Worm (Caenorhabditis elegans) whole organism, early embryonic: ENCODE results near the gene cdl-1.

Source experiments
- B0310.2 ChIP-seq: sonication (generic microtip); optimal IDR thresholded peaks from 2 replicates; lab custom pipeline; 2016; ENCODE audit warnings: mild to moderate bottlenecking, missing genetic modification characterization, missing compliant biosample characterization
- F13C5.2 ChIP-seq: sonication (generic microtip); optimal IDR thresholded peaks from 2 replicates; lab custom pipeline; 2017; ENCODE audit warnings: mild to moderate bottlenecking, missing genetic modification characterization, inconsistent platforms, missing compliant biosample characterization
- aly-1 ChIP-seq: sonication (generic microtip); optimal IDR thresholded peaks from 2 replicates; lab custom pipeline; 2016; ENCODE audit warnings: missing genetic modification characterization, missing compliant biosample characterization
- ama-1 ChIP-seq: fragments of 150-350 bp; optimal IDR thresholded peaks from 2 replicates; lab custom pipeline; 2014
- ceh-13 ChIP-seq: fragments of 200-800 bp; sonication (Bioruptor generic); optimal IDR thresholded peaks from 2 replicates; lab custom pipeline; 2018; ENCODE audit warnings: mild to moderate bottlenecking, missing genetic modification characterization, missing compliant biosample characterization
- ceh-36 ChIP-seq: sonication (generic microtip); optimal IDR thresholded peaks from 2 replicates; lab custom pipeline; 2016; ENCODE audit warnings: missing genetic modification characterization, inconsistent platforms, missing compliant biosample characterization
- ets-7 ChIP-seq: sonication (generic microtip); optimal IDR thresholded peaks from 2 replicates; lab custom pipeline; 2016; ENCODE audit warnings: missing genotype, missing genetic modification characterization, missing compliant biosample characterization
- flt-1 ChIP-seq: fragments of 200-800 bp; sonication (Bioruptor generic); IDR thresholded peaks from 2 replicates; pipeline ENCODE4 v1.3.6; 2022; ENCODE audit warnings: missing genetic modification characterization, missing compliant biosample characterization
- hmbx-1 ChIP-seq: sonication (generic microtip); optimal IDR thresholded peaks from 2 replicates; lab custom pipeline; 2016; ENCODE audit warnings: mild to moderate bottlenecking, missing genetic modification characterization, missing compliant biosample characterization
- hmg-4 ChIP-seq: fragments of 200-800 bp; sonication (Bioruptor generic); optimal IDR thresholded peaks from 2 replicates; lab custom pipeline; 2018; ENCODE audit warnings: mild to moderate bottlenecking, missing genetic modification characterization, missing compliant biosample characterization
- hnd-1 ChIP-seq: sonication (generic microtip); optimal IDR thresholded peaks from 2 replicates; lab custom pipeline; 2016; ENCODE audit warnings: missing genetic modification characterization, missing compliant biosample characterization
- pes-1 ChIP-seq: fragments of 200-800 bp; sonication (Bioruptor generic); IDR thresholded peaks from 2 replicates; pipeline ENCODE4 v1.3.6; 2022; ENCODE audit warnings: missing genetic modification reagents, missing genetic modification characterization, missing compliant biosample characterization
- scrt-1 ChIP-seq: fragments of 200-800 bp; sonication (Bioruptor generic); IDR thresholded peaks from 2 replicates; pipeline ENCODE4 v1.3.6; 2022; ENCODE audit warnings: missing genetic modification characterization, missing compliant biosample characterization
- sea-1 ChIP-seq: fragments of 200-800 bp; sonication (Bioruptor generic); conservative IDR thresholded peaks from 2 replicates; pipeline ENCODE4 v1.3.6; 2022; ENCODE audit warnings: missing genetic modification characterization, missing compliant biosample characterization
- tbx-11 ChIP-seq: fragments of 200-800 bp; sonication (Bioruptor generic); IDR thresholded peaks from 2 replicates; pipeline ENCODE4 v1.3.6; 2022; ENCODE audit warnings: missing genetic modification characterization, missing compliant biosample characterization
- tbx-37 ChIP-seq: fragments of 200-800 bp; sonication (Bioruptor generic); conservative IDR thresholded peaks from 2 replicates; pipeline ENCODE4 v1.3.6; 2022; ENCODE audit warnings: missing genetic modification reagents, missing genetic modification characterization, missing compliant biosample characterization
- tra-4 ChIP-seq: sonication (generic microtip); optimal IDR thresholded peaks from 2 replicates; lab custom pipeline; 2017; ENCODE audit warnings: missing genetic modification characterization, missing compliant biosample characterization

Gene cdl-1

ce11 chrII:10761653-10762052 is 23.6 kb upstream of the cdl-1 start:
- no peak for TF ChIP-seq scrt-1
- no peak for TF ChIP-seq sea-1 (GFP tag; lab: Robert Waterston, UW)
- TF ChIP-seq hmbx-1 (tag; lab: Kevin White, UChicago) = no peak
- no peak for TF ChIP-seq F13C5.2 (tag; lab: Kevin White, UChicago)
- TF ChIP-seq flt-1 = no peak
- no peak for TF ChIP-seq hmg-4 (GFP tag; lab: Kevin White, UChicago)
- no peak for TF ChIP-seq tbx-11 (GFP tag; lab: Robert Waterston, UW)
- no peak for TF ChIP-seq tbx-37
- TF ChIP-seq B0310.2 = no peak
- TF ChIP-seq ama-1 (lab: Kevin White, UChicago) = no peak
- no peak for TF ChIP-seq ceh-36 (tag; lab: Kevin White, UChicago)
- no peak for TF ChIP-seq tra-4 (tag; lab: Kevin White, UChicago)

- TF ChIP-seq tbx-11 (GFP tag; lab: Robert Waterston, UW) (no peak), hnd-1 (no peak), flt-1 (no peak), sea-1 (GFP tag; lab: Robert Waterston, UW) (no peak), B0310.2 (no peak), hmbx-1 (tag; lab: Kevin White, UChicago) (no peak), scrt-1 (no peak), tbx-37 (no peak), ama-1 (lab: Kevin White, UChicago) (no peak), F13C5.2 (tag; lab: Kevin White, UChicago) (no peak), ceh-36 (tag; lab: Kevin White, UChicago) (no peak), ets-7 (tag; lab: Kevin White, UChicago) (no peak), hmg-4 (GFP tag; lab: Kevin White, UChicago) (no peak), pes-1 (GFP tag; lab: Robert Waterston, UW) (no peak), aly-1 (tag; lab: Kevin White, UChicago) (no peak)
These were observed 20.0 kb upstream of the cdl-1 start for ce11 chrII:10765238-10765637.

DNA sequence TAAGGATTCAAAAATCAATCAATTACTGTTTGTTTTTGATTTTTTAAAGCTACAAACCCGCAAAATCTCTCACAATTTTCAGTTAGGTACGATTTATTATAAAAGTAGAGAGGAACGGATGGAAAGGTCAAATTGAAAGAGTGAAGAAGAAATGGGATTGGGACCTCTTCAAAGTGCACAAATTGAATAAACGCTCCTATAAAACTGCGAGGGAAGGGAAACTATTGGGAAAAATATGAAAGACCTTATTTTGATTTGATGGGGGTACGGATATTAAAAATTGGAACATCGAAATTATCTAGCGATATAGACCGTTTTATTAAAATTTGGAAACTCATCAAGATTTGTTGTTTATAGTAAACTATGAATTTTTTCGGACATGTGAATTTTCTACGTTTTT is 18.5 kb upstream of the cdl-1 start:
- TF ChIP-seq ceh-36 (tag; lab: Kevin White, UChicago) (no peak), tbx-11 (GFP tag; lab: Robert Waterston, UW) (no peak), scrt-1 (no peak), sea-1 (GFP tag; lab: Robert Waterston, UW) (no peak), ets-7 (tag; lab: Kevin White, UChicago) (no peak), flt-1 (no peak), tbx-37 (no peak), B0310.2 (no peak), ama-1 (lab: Kevin White, UChicago) (no peak), hmbx-1 (tag; lab: Kevin White, UChicago) (no peak), pes-1 (GFP tag; lab: Robert Waterston, UW) (no peak), F13C5.2 (tag; lab: Kevin White, UChicago) (no peak), ceh-13 (GFP tag; lab: Kevin White, UChicago) (no peak), hnd-1 (no peak), tra-4 (tag; lab: Kevin White, UChicago) (no peak), aly-1 (tag; lab: Kevin White, UChicago) (no peak)

DNA sequence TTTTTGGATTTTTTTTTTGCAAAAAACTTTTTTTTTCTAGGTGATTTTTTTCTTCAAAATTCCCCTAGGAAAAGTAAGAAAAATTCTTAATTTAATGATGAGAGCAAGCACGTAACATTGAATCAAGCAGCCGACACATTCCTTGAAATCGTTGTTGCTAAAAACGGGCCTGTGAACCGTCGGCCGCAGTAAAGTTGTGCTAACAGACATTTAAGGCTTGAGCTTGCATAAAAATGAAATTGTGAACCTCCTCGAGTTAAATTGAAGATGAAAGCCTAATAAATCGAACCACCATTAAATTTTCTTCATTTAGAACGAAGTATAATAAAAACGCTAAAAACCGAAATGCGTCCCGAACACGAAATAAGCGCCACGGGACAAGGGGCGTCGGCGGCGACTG is 17.3 kb upstream of the cdl-1 start:
- no peak for TF ChIP-seq scrt-1
- no peak for TF ChIP-seq B0310.2
- TF ChIP-seq ceh-36 (tag; lab: Kevin White, UChicago) = no peak
- no peak for TF ChIP-seq hmbx-1 (tag; lab: Kevin White, UChicago)
- TF ChIP-seq tra-4 (tag; lab: Kevin White, UChicago) = no peak

DNA sequence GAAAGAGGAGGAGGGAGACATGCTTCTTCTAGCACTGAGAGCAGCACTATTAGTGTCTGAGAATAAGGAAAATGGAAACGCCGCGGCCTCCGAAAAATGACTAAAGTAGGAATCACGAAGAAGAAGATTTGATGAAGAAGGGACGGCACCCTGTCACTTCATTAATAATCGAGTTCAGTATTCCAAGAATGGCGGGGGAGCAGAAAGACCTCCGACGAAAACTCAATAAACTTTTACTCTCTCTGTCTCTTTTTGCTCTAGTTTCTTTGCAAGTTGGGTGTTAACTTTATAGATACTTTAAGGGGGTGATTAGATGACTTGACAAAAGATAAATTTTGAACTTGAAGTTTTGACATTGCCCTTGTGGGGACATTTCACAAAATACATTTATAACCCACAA is 16.0 kb upstream of the cdl-1 start:
- TF ChIP-seq tra-4 (tag; lab: Kevin White, UChicago) = no peak

- TF ChIP-seq tbx-37 (no peak), hmg-4 (GFP tag; lab: Kevin White, UChicago) (no peak), ceh-36 (tag; lab: Kevin White, UChicago) (no peak), ceh-13 (GFP tag; lab: Kevin White, UChicago) (no peak), hmbx-1 (tag; lab: Kevin White, UChicago) (no peak), hnd-1 (no peak), aly-1 (tag; lab: Kevin White, UChicago) (no peak), B0310.2 (no peak)
These were observed 7.2 kb upstream of the cdl-1 start, which contains the start of gene mpz-1 for ce11 chrII:10778026-10778425. mpz-1 (minus strand) TSS chrII:10778126.

DNA sequence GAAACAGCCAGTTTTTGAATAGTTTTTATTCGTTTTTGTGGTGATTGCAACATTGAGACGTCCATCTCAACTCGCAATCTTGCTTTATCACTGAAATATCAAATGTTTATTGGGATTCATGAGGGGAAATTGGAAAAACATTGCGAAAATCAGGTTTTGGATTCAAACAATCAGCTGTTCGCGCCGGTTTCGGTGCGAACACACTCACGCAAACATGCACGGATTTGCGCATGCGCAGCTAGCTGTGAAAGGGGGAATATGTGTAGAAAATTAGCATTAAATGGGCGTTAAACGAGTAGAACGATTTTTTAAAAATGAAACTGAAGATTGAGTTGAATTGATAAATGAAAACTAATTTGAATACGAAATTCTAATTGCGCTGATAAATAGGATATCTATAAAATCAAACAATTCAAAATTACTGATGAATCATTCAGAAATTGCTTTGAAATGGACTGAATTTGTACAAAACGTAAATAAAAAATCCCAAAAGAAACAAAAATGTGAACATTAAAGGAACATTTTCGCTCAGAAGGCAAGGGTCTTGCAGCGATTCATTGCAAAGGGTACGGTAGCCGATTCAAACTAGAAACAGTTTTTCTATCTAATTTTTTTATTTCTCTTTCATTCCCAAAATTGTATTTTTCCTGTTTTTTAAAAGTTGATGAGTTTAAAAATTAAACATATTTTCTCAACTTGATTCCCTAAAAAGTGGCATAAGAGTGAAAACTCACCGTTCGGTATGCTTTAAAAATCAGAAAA is 1.9 kb upstream of the cdl-1 start, which contains the start of gene ect-2:
ect-2 (minus strand) TSS at position 762 of the 762 bp plus-strand sequence.
- TF ChIP-seq B0310.2 (no peak), sea-1 (GFP tag; lab: Robert Waterston, UW) (no peak), scrt-1 (no peak), tra-4 (tag; lab: Kevin White, UChicago) (no peak), ceh-36 (tag; lab: Kevin White, UChicago) (no peak), hmg-4 (GFP tag; lab: Kevin White, UChicago) (no peak), ceh-13 (GFP tag; lab: Kevin White, UChicago) (no peak), F13C5.2 (tag; lab: Kevin White, UChicago) (no peak), flt-1 (no peak), hnd-1 (no peak)

DNA sequence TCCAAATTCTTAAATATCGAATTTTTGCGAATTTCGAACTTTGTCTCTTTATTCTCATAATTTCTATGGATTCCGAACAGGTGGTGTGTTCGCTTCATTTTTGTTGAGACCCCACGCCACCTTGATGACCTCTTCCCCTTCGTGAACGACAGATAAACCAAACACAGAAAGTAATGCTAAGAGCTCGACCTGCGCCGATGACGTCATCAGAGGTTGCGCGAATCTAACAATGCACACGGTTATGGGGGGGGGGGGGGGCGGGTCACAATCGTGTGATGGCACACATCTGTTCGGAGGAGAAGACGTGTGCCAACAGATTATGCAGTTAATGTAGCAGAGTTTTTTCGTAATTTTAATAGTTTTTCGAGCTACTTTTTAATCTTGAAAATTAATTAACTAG is 1.0 kb upstream of the cdl-1 start:
- TF ChIP-seq pes-1 (GFP tag; lab: Robert Waterston, UW) = no peak
- TF ChIP-seq B0310.2 = no peak
- TF ChIP-seq ama-1 (lab: Kevin White, UChicago) = no peak
- TF ChIP-seq F13C5.2 (tag; lab: Kevin White, UChicago) = no peak
- no peak for TF ChIP-seq hnd-1
- no peak for TF ChIP-seq flt-1
